Worm (Caenorhabditis elegans) whole organism, L1 larva: ENCODE data around the gene sftb-1.
A peak's percentile ranks its signal among the peaks of the same experiment; 100 is the strongest.

Experiments
- C04F5.9 ChIP-seq: sonication (generic microtip); optimal IDR thresholded peaks from 2 replicates; lab custom pipeline; 2016; ENCODE audit warnings: missing genetic modification characterization, missing compliant biosample characterization
- F16B12.6 ChIP-seq: fragments of 150-350 bp; optimal IDR thresholded peaks from 2 replicates; lab custom pipeline; 2014; ENCODE audit warnings: missing biosample characterization, missing genetic modification characterization
- alr-1 ChIP-seq: fragments of 200-800 bp; sonication (Bioruptor generic); optimal IDR thresholded peaks from 2 replicates; lab custom pipeline; 2018; ENCODE audit warnings: borderline replicate concordance, mild to moderate bottlenecking, missing genetic modification characterization, missing compliant biosample characterization
- aly-2 ChIP-seq: fragments of 150-350 bp; optimal IDR thresholded peaks from 2 replicates; lab custom pipeline; 2014; ENCODE audit warnings: missing biosample characterization, missing genetic modification characterization
- ceh-8 ChIP-seq: fragments of 200-800 bp; sonication (Bioruptor generic); optimal IDR thresholded peaks from 2 replicates; lab custom pipeline; 2018; ENCODE audit warnings: mild to moderate bottlenecking, missing genetic modification characterization, moderate library complexity, missing compliant biosample characterization
- ceh-82 ChIP-seq, 3 experiments: fragments of 150-350 bp in 1 of 3; sonication (generic microtip) in 2 of 3; optimal IDR thresholded peaks; 2 replicates each; lab custom pipeline; 2014 to 2017; ENCODE audit warnings: missing biosample characterization in 3 of 3, missing genetic modification characterization in 3 of 3
- ceh-88 ChIP-seq: fragments of 200-800 bp; sonication (Bioruptor generic); IDR thresholded peaks from 2 replicates; pipeline ENCODE4 v1.3.6; 2022; ENCODE audit warnings: missing genetic modification characterization, missing compliant biosample characterization
- ceh-90 ChIP-seq: sonication (generic microtip); optimal IDR thresholded peaks from 2 replicates; lab custom pipeline; 2016; ENCODE audit warnings: missing genetic modification characterization, missing compliant biosample characterization
- dsc-1 ChIP-seq: sonication (generic microtip); optimal IDR thresholded peaks from 2 replicates; lab custom pipeline; 2016; ENCODE audit warnings: mild to moderate bottlenecking, missing genetic modification characterization, missing compliant biosample characterization
- egl-27 ChIP-seq, 2 experiments: fragments of 150-350 bp in 1 of 2; sonication (generic microtip); optimal IDR thresholded peaks; 3 replicates each; lab custom pipeline; 2017 to 2018; ENCODE audit warnings: missing biosample characterization in 2 of 2, missing genetic modification characterization in 2 of 2, missing genetic modification reagents in 2 of 2
- elt-2 ChIP-seq: sonication (generic microtip); optimal IDR thresholded peaks from 2 replicates; lab custom pipeline; 2016; ENCODE audit warnings: missing genetic modification characterization, mild to moderate bottlenecking, inconsistent platforms, missing compliant biosample characterization, missing genetic modification reagents
- elt-3 ChIP-seq, 6 experiments: fragments of 150-350 bp in 1 of 6; sonication (generic microtip); optimal IDR thresholded peaks; 2 replicates each; lab custom pipeline; 2017 to 2018; ENCODE audit warnings: missing biosample characterization in 6 of 6, missing genetic modification characterization in 6 of 6, inconsistent platforms in 1 of 6
- fkh-10 ChIP-seq: sonication (generic microtip); optimal IDR thresholded peaks from 2 replicates; lab custom pipeline; 2017; ENCODE audit warnings: missing biosample characterization, missing genetic modification reagents, missing genetic modification characterization
- fkh-8 ChIP-seq: sonication (generic microtip); optimal IDR thresholded peaks from 2 replicates; lab custom pipeline; 2016; ENCODE audit warnings: mild to moderate bottlenecking, missing genetic modification characterization, missing compliant biosample characterization
- fos-1 ChIP-seq: fragments of 150-350 bp; optimal IDR thresholded peaks from 2 replicates; lab custom pipeline; 2014; ENCODE audit warnings: missing biosample characterization, missing genetic modification characterization
- hlh-4 ChIP-seq: sonication (generic microtip); optimal IDR thresholded peaks from 2 replicates; lab custom pipeline; 2016; ENCODE audit warnings: mild to moderate bottlenecking, missing genetic modification characterization, missing compliant biosample characterization
- isw-1 ChIP-seq: fragments of 200-800 bp; sonication (Bioruptor generic); IDR thresholded peaks from 2 replicates; pipeline ENCODE4 v1.3.6; 2022; ENCODE audit warnings: missing genetic modification characterization, missing compliant biosample characterization
- jun-1 ChIP-seq: fragments of 150-350 bp; optimal IDR thresholded peaks from 2 replicates; lab custom pipeline; 2014; ENCODE audit warnings: missing biosample characterization, missing genetic modification reagents, missing genetic modification characterization
- lin-14 ChIP-seq: fragments of 200-800 bp; sonication (Bioruptor generic); optimal IDR thresholded peaks from 2 replicates; lab custom pipeline; 2018; ENCODE audit warnings: mild to moderate bottlenecking, missing genetic modification characterization, moderate library complexity, missing compliant biosample characterization
- lin-15B ChIP-seq: fragments of 150-350 bp; sonication (generic microtip); optimal IDR thresholded peaks from 3 replicates; lab custom pipeline; 2014; ENCODE audit warnings: missing biosample characterization, missing genetic modification characterization
- lin-35 ChIP-seq, 2 experiments: fragments of 150-350 bp; optimal IDR thresholded peaks; 2 replicates each; lab custom pipeline; 2014; ENCODE audit warnings: missing biosample characterization in 2 of 2, missing genetic modification characterization in 2 of 2, missing genetic modification reagents in 2 of 2
- lsy-2 ChIP-seq, 2 experiments: fragments of 150-350 bp; optimal IDR thresholded peaks; 2 replicates each; lab custom pipeline; 2014; ENCODE audit warnings: missing biosample characterization in 2 of 2, missing genetic modification characterization in 2 of 2
- mab-9 ChIP-seq: fragments of 200-800 bp; sonication (Bioruptor generic); IDR thresholded peaks from 2 replicates; pipeline ENCODE4 v1.3.6; 2022; ENCODE audit warnings: missing genetic modification reagents, missing genetic modification characterization, missing compliant biosample characterization
- mdl-1 ChIP-seq, 2 experiments: fragments of 150-350 bp; optimal IDR thresholded peaks; 2 replicates each; lab custom pipeline; 2014 to 2017; ENCODE audit warnings: missing biosample characterization in 2 of 2, missing genetic modification characterization in 2 of 2, inconsistent platforms in 1 of 2
- mep-1 ChIP-seq: fragments of 150-350 bp; optimal IDR thresholded peaks from 2 replicates; lab custom pipeline; 2014; ENCODE audit warnings: missing biosample characterization, missing genetic modification characterization
- nhr-19 ChIP-seq: fragments of 200-800 bp; sonication (Bioruptor generic); conservative IDR thresholded peaks from 2 replicates; pipeline ENCODE4 v1.3.6; 2022; ENCODE audit warnings: missing genetic modification characterization, missing compliant biosample characterization
- nhr-20 ChIP-seq: sonication (generic microtip); optimal IDR thresholded peaks from 2 replicates; lab custom pipeline; 2016; ENCODE audit warnings: mild to moderate bottlenecking, missing genetic modification characterization, missing compliant biosample characterization
- nhr-28 ChIP-seq: fragments of 150-350 bp; optimal IDR thresholded peaks from 2 replicates; lab custom pipeline; 2014; ENCODE audit warnings: missing biosample characterization, missing genetic modification characterization
- nhr-47 ChIP-seq: sonication (generic microtip); optimal IDR thresholded peaks from 2 replicates; lab custom pipeline; 2016; ENCODE audit warnings: mild to moderate bottlenecking, missing genetic modification characterization, moderate library complexity, missing compliant biosample characterization
- nhr-71 ChIP-seq: sonication (generic microtip); optimal IDR thresholded peaks from 2 replicates; lab custom pipeline; 2016; ENCODE audit warnings: mild to moderate bottlenecking, missing genetic modification characterization, moderate library complexity, missing compliant biosample characterization
- nhr-77 ChIP-seq: fragments of 150-350 bp; optimal IDR thresholded peaks from 2 replicates; lab custom pipeline; 2014; ENCODE audit warnings: missing biosample characterization, missing genetic modification characterization
- nhr-85 ChIP-seq: sonication (generic microtip); peaks from one replicate; lab custom pipeline; 2016; ENCODE audit warnings: missing genetic modification characterization, inconsistent platforms, missing compliant biosample characterization
- nhr-90 ChIP-seq: sonication (generic microtip); optimal IDR thresholded peaks from 2 replicates; lab custom pipeline; 2016; ENCODE audit warnings: mild to moderate bottlenecking, missing genetic modification characterization, missing compliant biosample characterization; ENCODE audit not compliant: poor library complexity
- pag-3 ChIP-seq: sonication (generic microtip); optimal IDR thresholded peaks from 2 replicates; lab custom pipeline; 2017; ENCODE audit warnings: missing genetic modification characterization, mild to moderate bottlenecking, missing compliant biosample characterization, antibody characterized with exemption, borderline replicate concordance; ENCODE audit not compliant: insufficient read depth
- pax-3 ChIP-seq: fragments of 200-800 bp; sonication (Bioruptor generic); optimal IDR thresholded peaks from 2 replicates; lab custom pipeline; 2018; ENCODE audit warnings: mild to moderate bottlenecking, missing genetic modification characterization, moderate library complexity, missing compliant biosample characterization
- rnt-1 ChIP-seq: sonication (generic microtip); optimal IDR thresholded peaks from 2 replicates; lab custom pipeline; 2016; ENCODE audit warnings: mild to moderate bottlenecking, missing genetic modification characterization, moderate library complexity, missing compliant biosample characterization
- skn-1 ChIP-seq: fragments of 150-350 bp; optimal IDR thresholded peaks from 2 replicates; lab custom pipeline; 2014; ENCODE audit warnings: missing biosample characterization, missing genetic modification characterization
- snpc-4 ChIP-seq: fragments of 150-350 bp; optimal IDR thresholded peaks from 2 replicates; lab custom pipeline; 2014; ENCODE audit warnings: missing biosample characterization, missing genetic modification characterization
- snu-23 ChIP-seq: sonication (generic microtip); optimal IDR thresholded peaks from 2 replicates; lab custom pipeline; 2016; ENCODE audit warnings: missing genetic modification characterization, missing compliant biosample characterization
- sox-4 ChIP-seq: sonication (generic microtip); optimal IDR thresholded peaks from 2 replicates; lab custom pipeline; 2016; ENCODE audit warnings: missing genetic modification characterization, missing compliant biosample characterization
- tbx-2 ChIP-seq: sonication (generic microtip); optimal IDR thresholded peaks from 2 replicates; lab custom pipeline; 2016; ENCODE audit warnings: missing genetic modification characterization, missing compliant biosample characterization
- unc-130 ChIP-seq: fragments of 150-350 bp; optimal IDR thresholded peaks from 2 replicates; lab custom pipeline; 2017; ENCODE audit warnings: missing biosample characterization, missing genetic modification characterization, inconsistent platforms
- unc-62 ChIP-seq: fragments of 150-350 bp; optimal IDR thresholded peaks from 2 replicates; lab custom pipeline; 2014; ENCODE audit warnings: missing biosample characterization, missing genetic modification reagents, missing genetic modification characterization
- unc-86 ChIP-seq: sonication (generic microtip); optimal IDR thresholded peaks from 2 replicates; lab custom pipeline; 2016; ENCODE audit warnings: missing genetic modification characterization, missing compliant biosample characterization
- unc-98 ChIP-seq: fragments of 200-800 bp; sonication (Bioruptor generic); IDR thresholded peaks from 2 replicates; pipeline ENCODE4 v1.3.6; 2022; ENCODE audit warnings: missing genetic modification characterization, missing compliant biosample characterization
- xbp-1 ChIP-seq: sonication (generic microtip); optimal IDR thresholded peaks from 2 replicates; lab custom pipeline; 2016; ENCODE audit warnings: missing genetic modification characterization, missing compliant biosample characterization
- zag-1 ChIP-seq: fragments of 150-350 bp; optimal IDR thresholded peaks from 2 replicates; lab custom pipeline; 2014; ENCODE audit warnings: missing biosample characterization, missing genetic modification characterization
- zip-4 ChIP-seq: fragments of 200-800 bp; sonication (Bioruptor generic); optimal IDR thresholded peaks from 2 replicates; lab custom pipeline; 2018; ENCODE audit warnings: mild to moderate bottlenecking, missing genetic modification characterization, moderate library complexity, missing compliant biosample characterization
- ztf-11 ChIP-seq, 2 experiments: sonication (generic microtip); optimal IDR thresholded peaks; 2 replicates each; lab custom pipeline; 2016 to 2017; ENCODE audit warnings: missing genetic modification characterization in 2 of 2, missing biosample characterization in 1 of 2, missing compliant biosample characterization in 1 of 2
- ztf-4 ChIP-seq: fragments of 150-350 bp; optimal IDR thresholded peaks from 2 replicates; lab custom pipeline; 2014; ENCODE audit warnings: missing biosample characterization, missing genetic modification characterization

sftb-1 gene

ce11 chrIII:4269220-4269935 lies at the start of gene sftb-1, which contains the start of gene R10E4.1:
Gene sftb-1, minus strand, starts transcription at chrIII:4269270.
Gene R10E4.1, plus strand, starts transcription at chrIII:4269743.
- peak; percentile 62 for TF ChIP-seq fkh-8 (tag; lab: Kevin White, UChicago)
- TF ChIP-seq F16B12.6 (tag; lab: Kevin White, UChicago): peak; percentile 70
- peak; percentile 29 for TF ChIP-seq aly-2 (tag; lab: Kevin White, UChicago)
- TF ChIP-seq ceh-8 (GFP tag; lab: Kevin White, UChicago): peak; percentile 6
- TF ChIP-seq isw-1: peak; percentile 55
- peak; percentile 52 for TF ChIP-seq sox-4
- TF ChIP-seq ztf-4 (tag; lab: Kevin White, UChicago): no peak
- peak; percentile 78 for TF ChIP-seq lin-14 (GFP tag; lab: Kevin White, UChicago)
- peak; percentile 80 for TF ChIP-seq nhr-20
- TF ChIP-seq nhr-28 (tag; lab: Kevin White, UChicago): no peak
- no peak for TF ChIP-seq unc-62
- peak; percentile 13 for TF ChIP-seq fkh-10 (GFP tag; lab: Kevin White, UChicago)
- TF ChIP-seq ceh-82 (tag; optimal IDR thresholded peaks at IDR 0.05; lab: Kevin White, UChicago): peak; percentile 76 to 77 (median 77)
- TF ChIP-seq zip-4 (GFP tag; lab: Kevin White, UChicago): no peak
- TF ChIP-seq mep-1: peak; percentile 90
- TF ChIP-seq fos-1 (tag; lab: Kevin White, UChicago): no peak
- peak in 1 of 2 experiments; percentile 62 for TF ChIP-seq ztf-11 (tag; optimal IDR thresholded peaks at IDR 0.05; lab: Kevin White, UChicago)
- TF ChIP-seq unc-86: peak; percentile 66
- TF ChIP-seq pag-3: no peak
- no peak for TF ChIP-seq zag-1
- peak; percentile 13 for TF ChIP-seq elt-2 (tag; lab: Kevin White, UChicago)
- no peak for TF ChIP-seq unc-98 (GFP tag; lab: Robert Waterston, UW)
- TF ChIP-seq nhr-90 (tag; lab: Kevin White, UChicago): peak; percentile 77
- peak; percentile 30 for TF ChIP-seq lin-15B (tag; lab: Kevin White, UChicago)
- no peak for TF ChIP-seq ceh-90 (tag; lab: Kevin White, UChicago)
- peak; percentile 84 to 85 for TF ChIP-seq lsy-2 (tag; optimal IDR thresholded peaks at IDR 0.05; lab: Kevin White, UChicago)
- peak; percentile 61 for TF ChIP-seq unc-130 (tag; lab: Kevin White, UChicago)
- TF ChIP-seq tbx-2 (tag; lab: Kevin White, UChicago): peak; percentile 81
- peak; percentile 86 for TF ChIP-seq nhr-47
- TF ChIP-seq snu-23 (GFP tag; lab: Kevin White, UChicago): peak; percentile 85
- TF ChIP-seq rnt-1 (tag; lab: Kevin White, UChicago): peak; percentile 85
- TF ChIP-seq mab-9 (GFP tag; lab: Robert Waterston, UW): 0 out of 2 replicates have a peak, but pooled peaks have one; percentile 18
- TF ChIP-seq C04F5.9: peak; percentile 55
- peak; percentile 72 for TF ChIP-seq skn-1 (tag; lab: Kevin White, UChicago)
- TF ChIP-seq jun-1 (tag; lab: Kevin White, UChicago): peak; percentile 40
- peak; percentile 1 for TF ChIP-seq nhr-77 (tag; lab: Kevin White, UChicago)
- peak; percentile 82 for TF ChIP-seq xbp-1
- TF ChIP-seq dsc-1 (tag; lab: Kevin White, UChicago): peak; percentile 74
- peak in 2 of 6 experiments; percentile 29 to 49 for TF ChIP-seq elt-3 (tag; optimal IDR thresholded peaks at IDR 0.05; lab: Kevin White, UChicago)
- TF ChIP-seq alr-1 (tag; lab: Kevin White, UChicago): no peak
- peak; percentile 78 to 87 for TF ChIP-seq lin-35 (GFP tag; optimal IDR thresholded peaks at IDR 0.05; lab: Kevin White, UChicago)
- peak; percentile 58 for TF ChIP-seq snpc-4
- 0 out of 2 replicates have a peak, but pooled peaks have one; percentile 15 for TF ChIP-seq ceh-88 (GFP tag; lab: Robert Waterston, UW)
- peak; percentile 81 for TF ChIP-seq nhr-19 (GFP tag; lab: Robert Waterston, UW)
- TF ChIP-seq hlh-4 (tag; lab: Kevin White, UChicago): no peak
- no peak for TF ChIP-seq egl-27 (tag; optimal IDR thresholded peaks at IDR 0.05; lab: Kevin White, UChicago)
- TF ChIP-seq nhr-85 (tag; lab: Kevin White, UChicago): peak; percentile 88
- peak in 1 of 2 experiments; percentile 64 for TF ChIP-seq mdl-1 (tag; optimal IDR thresholded peaks at IDR 0.05; lab: Kevin White, UChicago)
- no peak for TF ChIP-seq pax-3
- peak; percentile 87 for TF ChIP-seq nhr-71 (tag; lab: Kevin White, UChicago)
